Worm (Caenorhabditis elegans) whole organism, young adult: ENCODE measurements around the gene Y39B6A.13.

Experiments
- Y53G8AR.9 ChIP-seq: fragments of 200-800 bp; sonication (Bioruptor generic); conservative IDR thresholded peaks from 2 replicates; pipeline ENCODE4 v1.3.6; 2022; ENCODE audit warnings: missing genetic modification reagents, missing genetic modification characterization, missing compliant biosample characterization
- ceh-79 ChIP-seq: sonication (generic microtip); optimal IDR thresholded peaks from 2 replicates; lab custom pipeline; 2017; ENCODE audit warnings: mild to moderate bottlenecking, missing genetic modification characterization, missing compliant biosample characterization
- dox-1 ChIP-seq: fragments of 200-800 bp; sonication (Bioruptor generic); IDR thresholded peaks from 2 replicates; pipeline ENCODE4 v1.3.6; 2022; ENCODE audit warnings: missing genetic modification reagents, missing genetic modification characterization, missing compliant biosample characterization
- madf-10 ChIP-seq: sonication (generic microtip); optimal IDR thresholded peaks from 2 replicates; lab custom pipeline; 2016; ENCODE audit warnings: mild to moderate bottlenecking, missing genetic modification characterization, missing compliant biosample characterization
- snpc-1.1 ChIP-seq: sonication (generic microtip); optimal IDR thresholded peaks from 2 replicates; lab custom pipeline; 2017; ENCODE audit warnings: missing genetic modification characterization, mild to moderate bottlenecking, missing compliant biosample characterization, antibody characterized with exemption, moderate library complexity, missing genotype, missing genetic modification reagents; ENCODE audit not compliant: insufficient read depth

Y39B6A.13 gene

DNA sequence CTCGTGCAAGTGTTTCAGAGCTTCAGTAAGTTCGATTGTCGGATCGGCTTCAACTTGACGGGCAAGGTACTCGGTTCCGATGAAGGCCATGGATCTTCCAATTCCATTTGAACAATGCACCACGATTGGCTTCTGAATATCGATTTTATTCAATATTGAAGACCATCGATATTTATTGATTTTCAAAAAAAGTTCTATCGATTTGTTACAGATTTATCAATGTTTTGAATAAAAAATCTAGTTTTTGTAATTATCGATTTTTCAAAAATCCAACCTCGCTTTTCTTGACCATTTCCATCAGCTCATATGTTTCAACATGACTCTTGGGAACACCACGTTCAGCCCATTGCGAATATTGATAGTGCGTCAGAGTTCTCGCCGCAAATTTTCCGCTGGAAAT, 50.3 kb downstream of the Y39B6A.13 start:
- TF ChIP-seq Y53G8AR.9 (GFP tag; lab: Robert Waterston, UW) (no peak), madf-10 (no peak), snpc-1.1 (tag; lab: Kevin White, UChicago) (no peak), dox-1 (GFP tag; lab: Robert Waterston, UW) (no peak), ceh-79 (tag; lab: Kevin White, UChicago) (no peak)
- TF ChIP-seq, all 124 proteins: peak for 0
